Worm (Caenorhabditis elegans): Measurements from ENCODE around the gene glb-21.
"Not testable (repeated sequence)": the region's sequence is repeated elsewhere in the genome, so short reads cannot be mapped to it uniquely, and the experiment has no call there.

The glb-21 gene

ce11 chrIV:10697022-10697979 is 14.3 kb downstream of the glb-21 start, which contains the start of gene allo-1 (continued):
- TF ChIP-seq unc-39 (tag; optimal IDR thresholded peaks at IDR 0.05) (no peak), nhr-23 (tag; optimal IDR thresholded peaks at IDR 0.05) (no peak), ZK546.5 (tag; optimal IDR thresholded peaks at IDR 0.05) (no peak), lsy-2 (tag; optimal IDR thresholded peaks at IDR 0.05) (peak in 1 of 2 experiments; percentile 75), mbf-1 (tag; optimal IDR thresholded peaks at IDR 0.05) (no peak), lin-39 (tag; optimal IDR thresholded peaks at IDR 0.05) (no peak), nhr-6 (tag; optimal IDR thresholded peaks at IDR 0.05) (peak; percentile 46), lin-11 (tag; optimal IDR thresholded peaks at IDR 0.05) (no peak), aly-2 (tag; optimal IDR thresholded peaks at IDR 0.05) (no peak), nhr-21 (tag; optimal IDR thresholded peaks at IDR 0.05) (peak; percentile 15), nhr-11 (tag; optimal IDR thresholded peaks at IDR 0.05) (no peak), nhr-129 (tag; optimal IDR thresholded peaks at IDR 0.05) (peak; percentile 96), Y55F3AM.14 (GFP tag; optimal IDR thresholded peaks at IDR 0.05) (no peak), nhr-10 (tag; optimal IDR thresholded peaks at IDR 0.05) (no peak), egl-27 (tag; optimal IDR thresholded peaks at IDR 0.05) (no peak), ztf-1 (GFP tag; conservative IDR thresholded peaks at IDR 0.05) (no peak)

DNA sequence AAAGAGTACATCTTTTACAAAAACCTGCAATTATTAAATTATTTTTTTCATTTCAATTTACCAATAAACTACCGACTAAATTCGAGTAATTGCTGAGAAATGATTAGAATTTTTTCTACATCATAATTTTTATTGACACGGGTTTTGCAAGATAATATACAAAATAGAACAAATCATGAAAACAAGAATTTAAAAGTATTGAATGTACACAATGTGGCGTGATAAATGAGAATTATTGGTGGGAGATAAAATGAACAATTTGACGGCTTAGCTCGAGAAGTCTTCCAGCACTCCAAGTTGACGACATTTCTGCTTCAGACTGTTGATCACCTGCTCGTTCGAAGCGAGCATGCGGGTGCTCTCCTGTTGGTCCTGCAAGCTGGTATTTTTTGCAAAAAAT is 16.4 kb downstream of the glb-21 start, which contains the start of gene R102.4:
Gene R102.4 (minus strand): TSS at position 101 of the 400 bp plus-strand sequence.
- TF ChIP-seq elt-3 (tag; optimal IDR thresholded peaks at IDR 0.05) (no peak), C34F6.9 (tag; optimal IDR thresholded peaks at IDR 0.05) (no peak), nhr-21 (tag; optimal IDR thresholded peaks at IDR 0.05) (no peak), aly-2 (tag; optimal IDR thresholded peaks at IDR 0.05) (no peak), peb-1 (tag; optimal IDR thresholded peaks at IDR 0.05) (no peak), ZK546.5 (tag; optimal IDR thresholded peaks at IDR 0.05) (no peak), R02D3.7 (tag; optimal IDR thresholded peaks at IDR 0.05) (no peak), ztf-4 (tag; optimal IDR thresholded peaks at IDR 0.05) (no peak), elt-1 (tag; optimal IDR thresholded peaks at IDR 0.05) (no peak), nhr-25 (tag; optimal IDR thresholded peaks at IDR 0.05) (no peak), fos-1 (tag; optimal IDR thresholded peaks at IDR 0.05) (no peak), mbf-1 (tag; optimal IDR thresholded peaks at IDR 0.05) (no peak), egl-27 (tag; optimal IDR thresholded peaks at IDR 0.05) (no peak), snpc-4 (tag; optimal IDR thresholded peaks at IDR 0.05) (no peak)

- no peak for TF ChIP-seq lsy-2 (tag; optimal IDR thresholded peaks at IDR 0.05)
- TF ChIP-seq nhr-6 (tag; optimal IDR thresholded peaks at IDR 0.05): no peak
- TF ChIP-seq snpc-4 (tag; optimal IDR thresholded peaks at IDR 0.05): no peak
- TF ChIP-seq F13H6.1 (tag; optimal IDR thresholded peaks at IDR 0.05): no peak
Observed at ce11 chrIV:10690139-10690538, 21.5 kb downstream of the glb-21 start, which contains the start of gene R102.8. TSS of gene R102.8 (minus strand) at chrIV:10690239.

DNA sequence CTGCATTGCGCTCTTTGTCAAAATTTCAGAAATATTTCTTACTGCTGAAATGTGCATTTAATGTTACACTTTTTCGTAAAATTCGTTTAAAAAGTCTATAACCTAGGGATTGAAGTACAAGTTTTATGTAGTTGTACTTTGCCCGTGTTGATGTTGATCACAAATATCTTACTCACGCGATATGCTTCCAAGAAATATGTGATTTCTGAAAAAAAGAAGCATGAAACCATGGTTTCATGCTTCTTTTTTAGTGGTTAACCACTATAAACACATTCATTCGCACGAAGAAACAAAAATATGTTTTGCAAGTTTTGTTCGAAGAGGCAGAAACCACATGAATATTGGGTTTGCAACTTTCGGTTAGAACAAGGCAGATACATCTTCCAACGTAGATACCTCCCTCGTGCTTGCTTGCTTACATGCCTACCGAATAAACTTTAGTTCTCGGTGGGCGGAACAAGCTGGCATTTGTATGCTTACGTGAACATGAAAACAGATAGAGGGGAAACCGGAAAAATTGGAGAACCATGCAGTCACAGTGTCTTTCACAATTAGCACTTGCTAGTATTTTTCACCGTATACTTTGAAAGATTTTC is 22.5 kb downstream of the glb-21 start, which contains the start of gene R102.3:
Gene R102.3 (plus strand): TSS at position 546 of the 596 bp plus-strand sequence.
- TF ChIP-seq nhr-129 (tag; optimal IDR thresholded peaks at IDR 0.05): no peak
- TF ChIP-seq F13H6.1 (tag; optimal IDR thresholded peaks at IDR 0.05): no peak
- TF ChIP-seq mab-5 (tag; optimal IDR thresholded peaks at IDR 0.05): no peak
- peak; percentile 54 for TF ChIP-seq nhr-21 (tag; optimal IDR thresholded peaks at IDR 0.05)
- no peak for TF ChIP-seq crh-2 (tag; optimal IDR thresholded peaks at IDR 0.05)

DNA sequence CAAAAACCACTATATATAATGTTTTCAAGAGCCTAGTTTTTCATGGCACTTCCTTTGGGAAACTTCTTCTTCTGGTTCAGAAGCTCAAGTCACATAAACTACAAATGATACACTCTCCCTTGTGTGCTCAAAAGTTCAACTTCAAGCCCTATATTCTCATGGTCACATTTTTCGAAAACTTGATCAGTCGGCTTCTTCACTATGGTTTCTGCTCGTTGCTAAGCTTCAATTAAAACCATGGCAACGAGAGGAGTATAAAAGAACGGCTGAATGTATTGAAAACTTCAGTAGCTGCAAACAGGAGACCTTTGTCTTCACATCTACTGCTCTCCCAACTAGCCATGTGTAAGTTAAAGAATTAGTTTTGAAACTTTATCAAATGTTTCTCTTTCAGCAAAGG is 24.3 kb downstream of the glb-21 start, which contains the start of gene R102.2:
Gene R102.2 (plus strand): TSS at position 301 of the 400 bp plus-strand sequence.
- not testable (repeated sequence) for TF ChIP-seq nhr-25, elt-3, ceh-82 (tag; optimal IDR thresholded peaks at IDR 0.05)

DNA sequence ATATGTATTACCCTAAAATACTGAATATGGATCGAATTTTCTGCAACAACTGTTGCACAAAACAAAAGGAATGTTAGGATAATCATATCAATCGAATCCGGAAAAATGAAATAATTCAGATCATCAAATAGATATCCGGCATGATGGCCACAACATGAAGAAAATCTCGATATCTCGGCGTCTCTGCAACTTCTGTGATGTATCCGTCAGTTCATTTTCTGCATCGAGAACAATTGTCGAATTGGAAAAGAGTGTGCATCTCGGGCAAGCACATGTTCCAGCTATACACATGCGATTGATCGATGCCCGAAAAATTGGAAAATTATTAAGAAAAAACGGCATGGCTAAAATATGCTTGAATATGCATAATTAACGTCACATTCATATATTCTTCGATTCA is 25.8 kb downstream of the glb-21 start, which contains the start of the genes K08C7.6 and R102.1:
Gene K08C7.6 (minus strand): TSS at position 101 of the 400 bp plus-strand sequence.
Gene R102.1 (plus strand): TSS at position 291 of the 400 bp plus-strand sequence.
- no peak for TF ChIP-seq ZK546.5 (tag; optimal IDR thresholded peaks at IDR 0.05)
- TF ChIP-seq nhr-21 (tag; optimal IDR thresholded peaks at IDR 0.05): no peak
- no peak for TF ChIP-seq lin-13 (GFP tag; optimal IDR thresholded peaks at IDR 0.05)
